Worm (Caenorhabditis elegans): Measurements from ENCODE around the gene F46C3.2.

DNA sequence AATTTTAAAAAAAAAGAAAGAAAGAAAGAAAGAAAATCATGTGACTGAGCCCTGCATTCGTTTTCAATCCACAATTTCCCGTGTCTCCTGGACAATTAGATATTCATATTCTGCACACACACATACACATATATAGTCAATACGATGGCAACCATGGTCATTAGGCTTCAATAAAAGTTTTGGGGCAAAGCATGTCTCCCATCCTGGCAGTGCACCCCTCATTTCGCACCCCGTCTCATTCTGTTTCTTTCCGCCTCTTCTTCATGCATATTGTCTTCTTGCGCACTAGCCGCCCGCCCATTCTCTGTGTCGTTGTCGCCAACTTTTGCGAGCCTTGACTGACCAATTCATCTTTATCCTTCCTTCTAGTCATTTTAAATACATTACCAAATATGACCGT, 50.9 kb downstream of the F46C3.2 start:
- no peak for TF ChIP-seq cnd-1 (tag; optimal IDR thresholded peaks at IDR 0.05)
- no peak for TF ChIP-seq ztf-11 (tag; optimal IDR thresholded peaks at IDR 0.05)
- TF ChIP-seq snpc-4 (tag; optimal IDR thresholded peaks at IDR 0.05), result no peak
- no peak for TF ChIP-seq elt-3 (tag; optimal IDR thresholded peaks at IDR 0.05)
- no peak for TF ChIP-seq lsy-2 (tag; optimal IDR thresholded peaks at IDR 0.05)

Measured in whole organism, mixed stage, embryonic.